Worm (Caenorhabditis elegans) whole organism, mixed stage, embryonic: Measurements from ENCODE around the gene C29F4.3.

Experiments used
- lin-13 ChIP-seq: fragments of 150-350 bp; optimal IDR thresholded peaks from 2 replicates; lab custom pipeline; 2014; ENCODE audit warnings: missing biosample characterization, missing genetic modification characterization
- mab-5 ChIP-seq: fragments of 150-350 bp; optimal IDR thresholded peaks from 2 replicates; lab custom pipeline; 2014; ENCODE audit warnings: missing biosample characterization, missing genetic modification characterization
- pha-4 ChIP-seq: fragments of 150-350 bp; optimal IDR thresholded peaks from 2 replicates; lab custom pipeline; 2018; ENCODE audit warnings: missing biosample characterization, missing genetic modification reagents, missing genetic modification characterization
- unc-120 ChIP-seq: sonication (generic microtip); optimal IDR thresholded peaks from 2 replicates; lab custom pipeline; 2017; ENCODE audit warnings: missing genetic modification characterization, missing compliant biosample characterization; ENCODE audit not compliant: poor library complexity, severe bottlenecking
- unc-62 ChIP-seq: fragments of 150-350 bp; optimal IDR thresholded peaks from 2 replicates; lab custom pipeline; 2014; ENCODE audit warnings: missing biosample characterization, missing genetic modification reagents, missing genetic modification characterization
- ztf-11 ChIP-seq: fragments of 150-350 bp; optimal IDR thresholded peaks from 2 replicates; lab custom pipeline; 2014; ENCODE audit warnings: missing biosample characterization, missing genetic modification characterization

- no peak for TF ChIP-seq pha-4 (tag; lab: Kevin White, UChicago)
- TF ChIP-seq lin-13, result no peak
- no peak for TF ChIP-seq unc-120 (tag; lab: Kevin White, UChicago)
- no peak for TF ChIP-seq ztf-11
- no peak for TF ChIP-seq mab-5 (tag; lab: Kevin White, UChicago)
- no peak for TF ChIP-seq unc-62 (GFP tag; lab: Kevin White, UChicago)
Observed at ce11 chrIV:11259485-11259972, 35.8 kb upstream of the C29F4.3 start, which contains the start of gene gtl-1.
